Worm (Caenorhabditis elegans) whole organism, L4/young adult: ENCODE measurements around the gene F35F10.1.

ENCODE experiments used
- W03F9.2 ChIP-seq: fragments of 150-350 bp; optimal IDR thresholded peaks from 2 replicates; lab custom pipeline; 2014; ENCODE audit warnings: missing biosample characterization, missing genetic modification characterization
- dao-5 ChIP-seq: sonication (generic microtip); optimal IDR thresholded peaks from 2 replicates; lab custom pipeline; 2016; ENCODE audit warnings: missing genotype, missing genetic modification characterization, moderate library complexity, missing compliant biosample characterization
- him-1 ChIP-seq: sonication (generic microtip); optimal IDR thresholded peaks from 2 replicates; lab custom pipeline; 2016; ENCODE audit warnings: missing genotype, missing genetic modification reagents, missing genetic modification characterization, missing compliant biosample characterization

Gene F35F10.1

DNA sequence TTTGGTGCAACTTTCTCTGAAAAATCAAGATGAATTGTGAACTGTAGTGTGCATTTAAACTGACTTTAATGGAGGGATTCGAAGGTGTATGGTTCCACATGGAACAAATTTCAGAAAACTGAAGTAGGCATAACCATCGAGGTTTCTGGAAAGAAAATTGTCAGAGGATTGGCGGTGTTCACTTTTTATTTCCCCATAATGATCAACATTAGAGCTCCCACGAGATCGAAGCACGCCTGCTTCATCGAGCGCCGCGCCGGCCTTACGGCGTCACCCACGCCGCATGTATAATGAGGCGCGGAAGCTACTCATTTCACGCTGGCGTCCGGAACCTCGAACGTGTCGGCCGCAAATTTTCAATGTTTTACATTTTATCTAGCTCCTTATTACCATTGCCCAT, 28.0 kb upstream of the F35F10.1 start:
- TF ChIP-seq dao-5 (tag; lab: Kevin White, UChicago) = no peak
- no peak for TF ChIP-seq W03F9.2 (tag; lab: Kevin White, UChicago)

DNA sequence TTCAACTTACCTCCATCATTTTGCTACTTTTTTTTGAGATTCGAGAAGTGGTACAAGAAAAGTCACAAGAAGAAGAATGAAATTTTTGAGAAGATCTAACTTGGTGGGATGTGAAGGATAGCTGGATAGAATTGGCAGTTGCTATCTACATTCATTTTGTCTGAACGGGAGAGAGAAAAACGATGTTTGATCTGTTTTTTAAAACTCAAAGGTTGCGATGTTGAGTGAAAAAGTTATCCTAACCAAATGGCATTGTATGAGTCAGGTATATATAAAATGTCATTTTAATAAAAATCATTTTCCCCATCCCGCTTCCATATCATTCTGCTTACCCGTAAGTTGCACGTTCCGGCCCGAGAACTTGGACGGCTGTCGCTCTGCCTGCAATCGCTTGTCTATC, 26.8 kb upstream of the F35F10.1 start, which contains the start of gene F35F10.6:
Gene F35F10.6 (minus strand): TSS at position 101 of the 400 bp plus-strand sequence.
- TF ChIP-seq W03F9.2 (tag; lab: Kevin White, UChicago) (no peak), dao-5 (tag; lab: Kevin White, UChicago) (no peak), him-1 (tag; lab: Kevin White, UChicago) (no peak)

DNA sequence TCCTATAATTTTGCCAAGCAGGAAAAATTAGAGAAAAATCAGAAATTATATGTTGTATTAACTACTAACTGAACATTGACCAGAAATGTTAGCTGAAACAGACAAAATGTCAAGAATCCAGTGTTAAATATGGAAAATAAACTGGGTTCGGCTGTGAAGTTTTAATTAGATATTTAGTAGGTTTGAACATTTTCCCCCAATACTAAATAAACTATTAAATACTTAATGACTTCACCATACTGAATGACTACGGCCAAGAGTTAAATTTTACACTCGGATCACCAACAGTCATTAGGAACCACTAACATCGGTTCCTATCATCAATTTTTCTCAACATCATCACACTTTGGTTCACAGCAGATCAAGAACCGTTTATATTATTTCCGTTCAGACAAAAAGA, 20.7 kb upstream of the F35F10.1 start:
- TF ChIP-seq dao-5 (tag; lab: Kevin White, UChicago) = no peak
- no peak for TF ChIP-seq him-1 (tag; lab: Kevin White, UChicago)
- no peak for TF ChIP-seq W03F9.2 (tag; lab: Kevin White, UChicago)

DNA sequence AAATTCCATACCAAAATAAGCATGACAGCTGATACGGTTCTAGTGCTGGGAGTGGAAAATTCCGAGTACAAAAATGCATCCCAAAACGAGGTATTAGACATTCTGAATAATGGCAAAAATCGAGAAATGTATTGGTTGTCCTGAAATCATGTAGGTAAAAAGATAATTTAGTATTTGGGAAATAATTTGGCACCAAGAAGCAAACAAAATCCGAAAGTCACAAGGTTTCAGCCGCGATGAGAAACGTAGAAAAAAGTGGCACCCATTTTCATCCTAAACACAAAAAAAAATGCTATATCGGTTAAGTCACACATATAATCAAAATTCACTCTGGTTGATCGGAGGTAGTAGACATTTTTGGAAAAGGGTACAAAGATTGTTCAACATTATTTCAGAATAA, 18.3 kb upstream of the F35F10.1 start, which contains the start of gene srx-122:
Gene srx-122 (minus strand): TSS at position 101 of the 400 bp plus-strand sequence.
- TF ChIP-seq W03F9.2 (tag; lab: Kevin White, UChicago) = no peak
- TF ChIP-seq him-1 (tag; lab: Kevin White, UChicago) = no peak
- TF ChIP-seq dao-5 (tag; lab: Kevin White, UChicago) = no peak

DNA sequence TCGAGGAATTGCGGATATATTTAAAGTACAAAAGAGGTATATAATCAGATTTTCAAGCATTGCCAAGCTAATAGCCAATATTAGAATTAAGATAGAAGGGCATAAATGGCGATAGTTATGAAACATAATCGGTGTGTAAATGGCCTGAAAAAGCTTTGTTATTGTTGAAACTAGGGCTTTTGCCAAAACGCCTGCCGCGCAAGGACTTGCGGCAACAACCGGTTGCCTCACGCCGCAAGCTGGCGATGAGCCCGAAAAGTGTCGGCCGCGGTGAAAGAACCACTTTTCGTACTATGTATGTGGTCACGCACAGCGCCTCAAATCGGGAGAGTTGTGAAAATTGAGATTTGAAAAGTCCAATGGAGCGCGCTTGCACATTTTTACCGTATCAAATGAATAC, 16.7 kb upstream of the F35F10.1 start:
- TF ChIP-seq W03F9.2 (tag; lab: Kevin White, UChicago) (no peak), dao-5 (tag; lab: Kevin White, UChicago) (no peak), him-1 (tag; lab: Kevin White, UChicago) (no peak)

DNA sequence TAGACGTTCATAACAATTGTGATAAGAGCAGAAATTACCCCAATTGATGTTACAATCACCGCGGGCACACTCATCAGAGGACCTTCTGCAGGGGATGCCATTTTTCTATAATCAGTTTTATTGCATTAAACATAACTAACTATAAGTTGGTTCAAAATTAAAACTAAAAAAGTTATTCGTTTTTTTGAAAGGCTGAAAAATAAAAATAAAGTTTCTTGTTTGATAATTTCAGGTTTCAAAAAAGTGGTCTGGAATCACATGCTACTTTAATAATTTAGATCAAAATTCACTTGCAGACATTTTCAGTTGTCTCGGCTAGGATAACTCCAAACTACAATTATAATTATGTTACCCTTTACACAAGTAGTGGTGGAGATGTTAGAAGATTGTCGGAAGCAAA, 14.2 kb upstream of the F35F10.1 start, which contains the start of gene srbc-1:
Gene srbc-1 (minus strand): TSS at position 101 of the 400 bp plus-strand sequence.
- no peak for TF ChIP-seq him-1 (tag; lab: Kevin White, UChicago)
- TF ChIP-seq dao-5 (tag; lab: Kevin White, UChicago) = no peak
- no peak for TF ChIP-seq W03F9.2 (tag; lab: Kevin White, UChicago)

DNA sequence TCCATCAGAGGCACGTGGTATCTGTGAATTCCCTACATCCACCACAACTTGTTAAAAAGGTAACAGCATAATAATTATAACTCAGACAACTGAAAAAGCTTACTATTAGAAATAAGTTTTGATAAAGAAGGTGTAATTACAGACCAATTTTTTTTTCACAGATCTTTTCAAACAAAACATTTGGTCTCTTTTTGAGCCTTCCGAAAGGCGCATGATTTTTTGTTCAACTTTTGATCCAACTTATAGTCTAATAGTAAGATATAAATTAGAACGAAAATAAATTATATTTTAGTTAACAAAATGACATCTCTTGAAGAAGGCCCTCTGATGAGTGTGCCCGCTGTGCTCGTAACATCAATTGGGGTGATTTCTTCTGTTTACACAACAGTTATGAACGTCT, 7.9 kb upstream of the F35F10.1 start, which contains the start of gene srbc-3:
Gene srbc-3 (plus strand): TSS at position 301 of the 400 bp plus-strand sequence.
- TF ChIP-seq W03F9.2 (tag; lab: Kevin White, UChicago) = no peak
- no peak for TF ChIP-seq him-1 (tag; lab: Kevin White, UChicago)
- TF ChIP-seq dao-5 (tag; lab: Kevin White, UChicago) = no peak

DNA sequence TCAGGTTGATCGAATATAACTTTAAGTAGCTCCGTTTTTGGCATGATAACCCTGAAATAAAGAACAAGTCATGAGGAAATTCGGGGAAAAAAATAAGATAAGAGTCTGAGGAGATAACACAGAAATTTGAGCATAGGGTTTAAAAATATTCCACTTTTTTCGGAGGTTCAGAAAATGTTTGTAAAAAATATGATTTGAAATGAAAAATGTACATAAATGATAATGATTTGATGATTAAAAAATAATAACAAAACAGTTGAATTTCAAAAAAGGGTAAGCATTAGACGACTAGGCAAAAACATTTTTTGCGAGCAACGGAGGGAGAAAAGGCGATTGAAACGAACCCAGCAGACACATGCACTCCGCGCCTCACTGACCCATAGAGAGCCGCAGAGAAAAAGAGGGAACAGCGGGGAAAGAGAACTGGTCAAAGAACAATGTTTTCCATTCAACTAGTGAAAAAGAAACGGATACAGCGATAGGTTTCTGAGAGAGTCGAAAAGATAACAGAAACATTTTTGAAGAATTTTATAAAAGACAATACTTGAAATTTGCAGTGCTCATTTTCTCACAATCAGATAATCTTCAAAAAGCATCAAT, 3.9 kb upstream of the F35F10.1 start, which contains the start of gene arrd-18:
Gene arrd-18 (minus strand): TSS at position 51 of the 600 bp plus-strand sequence.
- TF ChIP-seq dao-5 (tag; lab: Kevin White, UChicago) = no peak
- no peak for TF ChIP-seq him-1 (tag; lab: Kevin White, UChicago)
- no peak for TF ChIP-seq W03F9.2 (tag; lab: Kevin White, UChicago)

DNA sequence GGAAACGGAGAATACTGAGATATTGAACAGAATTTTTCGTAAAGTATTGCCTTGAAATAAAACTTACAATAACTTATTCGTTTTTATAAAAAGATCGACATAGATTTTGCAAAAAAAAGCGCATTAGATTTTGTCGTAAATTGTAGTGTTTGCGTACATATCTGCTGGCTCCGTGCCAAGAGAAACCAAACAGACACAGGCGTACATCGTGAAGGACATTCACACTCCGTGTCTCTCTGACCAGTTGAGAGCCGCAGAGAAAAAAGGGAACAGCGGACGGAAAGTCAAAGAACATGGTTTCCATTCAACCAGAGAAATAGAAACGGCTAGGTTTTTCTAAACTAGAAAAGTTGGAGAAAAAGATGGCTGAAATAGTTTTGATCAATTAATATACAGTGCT, 799 bp upstream of the F35F10.1 start, which contains the start of gene arrd-19:
Gene arrd-19 (minus strand): TSS at position 209 of the 400 bp plus-strand sequence.
- peak; percentile 18 for TF ChIP-seq him-1 (tag; lab: Kevin White, UChicago)
- TF ChIP-seq W03F9.2 (tag; lab: Kevin White, UChicago) = peak; percentile 16
- no peak for TF ChIP-seq dao-5 (tag; lab: Kevin White, UChicago)

DNA sequence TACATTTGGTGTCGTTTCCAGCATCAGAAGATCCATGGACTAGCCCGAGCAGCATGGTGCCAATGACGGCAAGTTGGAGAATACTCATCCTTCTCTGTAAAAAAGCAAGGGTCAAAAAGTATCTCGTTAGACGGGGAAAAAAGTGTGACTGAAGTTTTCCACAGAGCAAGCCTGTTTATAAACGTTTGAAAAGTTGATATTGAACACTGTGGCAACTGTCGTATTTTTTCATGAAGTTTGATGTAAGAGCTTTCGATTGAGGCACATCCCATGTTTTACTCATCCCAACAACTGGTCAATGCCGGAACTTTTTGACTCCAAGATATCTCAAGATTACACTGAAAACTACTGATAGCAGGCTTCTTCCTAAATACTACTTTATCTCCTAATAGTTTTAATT, 2.9 kb downstream of the F35F10.1 start, which contains the start of gene F35F10.13:
Gene F35F10.13 (minus strand): TSS at position 101 of the 400 bp plus-strand sequence.
- no peak for TF ChIP-seq dao-5 (tag; lab: Kevin White, UChicago)
- no peak for TF ChIP-seq W03F9.2 (tag; lab: Kevin White, UChicago)
- no peak for TF ChIP-seq him-1 (tag; lab: Kevin White, UChicago)

DNA sequence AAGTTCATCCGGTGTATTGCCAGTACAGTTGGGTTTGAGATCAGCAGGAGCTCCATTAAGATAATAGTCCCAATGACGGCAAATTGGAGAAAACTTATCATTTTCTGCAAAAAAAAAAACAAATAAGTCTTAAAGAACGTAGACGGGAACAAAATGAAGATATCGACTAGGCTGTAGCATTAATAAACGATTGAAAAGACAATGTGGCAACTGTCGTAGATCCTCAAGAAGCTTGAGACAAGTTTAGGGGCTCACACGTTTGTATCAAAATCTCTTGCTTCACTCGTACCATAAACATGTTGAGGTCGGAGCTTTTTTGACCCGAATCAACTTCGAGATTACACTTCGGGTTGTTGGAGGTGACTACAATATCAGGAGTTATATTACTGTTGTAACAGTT, 3.9 kb downstream of the F35F10.1 start, which contains the start of gene F35F10.14:
Gene F35F10.14 (minus strand): TSS at position 101 of the 400 bp plus-strand sequence.
- TF ChIP-seq dao-5 (tag; lab: Kevin White, UChicago) (no peak), him-1 (tag; lab: Kevin White, UChicago) (no peak), W03F9.2 (tag; lab: Kevin White, UChicago) (no peak)

DNA sequence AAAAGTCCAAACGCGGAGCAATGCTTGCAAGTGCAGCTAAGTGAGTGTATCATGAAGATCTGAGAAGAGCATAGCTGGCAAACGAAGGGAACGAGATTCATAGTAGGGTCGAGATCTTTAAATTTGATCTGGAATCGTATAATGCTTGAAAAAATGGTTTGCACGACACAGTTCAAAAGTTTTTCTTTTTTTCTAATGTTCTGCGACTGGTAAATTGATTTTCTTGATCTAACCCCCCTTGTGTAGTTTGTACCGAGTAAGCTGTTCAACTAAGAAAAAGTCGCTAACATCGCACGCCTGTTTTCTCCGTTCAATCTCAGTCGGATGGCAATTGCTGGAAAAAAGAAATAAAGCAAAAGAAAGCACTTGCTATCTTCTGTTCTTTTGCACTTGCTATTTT, 4.3 kb downstream of the F35F10.1 start, which contains the start of gene C17B7.14:
Gene C17B7.14 (minus strand): TSS at position 101 of the 400 bp plus-strand sequence.
- TF ChIP-seq him-1 (tag; lab: Kevin White, UChicago) (no peak), W03F9.2 (tag; lab: Kevin White, UChicago) (no peak), dao-5 (tag; lab: Kevin White, UChicago) (no peak)

DNA sequence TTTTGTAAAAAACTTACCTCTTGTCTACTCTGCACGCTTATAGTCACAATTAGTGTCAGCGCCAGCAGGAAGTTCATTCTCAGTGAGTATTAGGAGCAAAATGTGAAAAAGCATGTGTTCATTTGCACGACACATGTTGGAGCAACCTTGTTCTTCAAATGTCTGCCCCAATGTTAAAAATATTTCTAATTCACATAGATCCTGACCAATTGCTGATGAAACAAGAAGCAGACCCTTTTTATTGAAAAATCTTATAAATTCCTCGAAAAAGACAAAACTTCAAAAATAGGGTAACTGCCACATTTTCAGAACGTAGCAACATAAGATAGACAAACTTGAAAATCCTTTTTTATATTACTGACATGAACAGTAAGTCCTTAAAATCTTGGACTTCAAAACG, 8.1 kb downstream of the F35F10.1 start, which contains the start of gene C17B7.8:
Gene C17B7.8 (minus strand): TSS at position 101 of the 400 bp plus-strand sequence.
- TF ChIP-seq him-1 (tag; lab: Kevin White, UChicago) (no peak), W03F9.2 (tag; lab: Kevin White, UChicago) (no peak), dao-5 (tag; lab: Kevin White, UChicago) (no peak)
